Worm (Caenorhabditis elegans) whole organism, L4 larva: ENCODE data around the gene clec-57.

ENCODE experiments used
- F26F4.8 ChIP-seq: fragments of 200-800 bp; sonication (Bioruptor generic); conservative IDR thresholded peaks from 2 replicates; pipeline ENCODE4 v1.3.6; 2022; ENCODE audit warnings: missing genetic modification characterization, missing compliant biosample characterization
- F49E8.2 ChIP-seq: sonication (generic microtip); optimal IDR thresholded peaks from 2 replicates; lab custom pipeline; 2016; ENCODE audit warnings: missing compliant biosample characterization, mild to moderate bottlenecking, missing genetic modification characterization, borderline replicate concordance
- Y5F2A.4 ChIP-seq: fragments of 200-800 bp; sonication (Bioruptor generic); optimal IDR thresholded peaks from 2 replicates; lab custom pipeline; 2018; ENCODE audit warnings: mild to moderate bottlenecking, missing genetic modification characterization, missing compliant biosample characterization
- aha-1 ChIP-seq: fragments of 150-350 bp; peaks from one replicate; lab custom pipeline; 2014; ENCODE audit warnings: missing biosample characterization, missing genetic modification characterization
- arid-1 ChIP-seq: fragments of 200-800 bp; sonication (Bioruptor generic); conservative IDR thresholded peaks from 2 replicates; pipeline ENCODE4 v1.3.6; 2022; ENCODE audit warnings: missing genetic modification reagents, missing genetic modification characterization, missing compliant biosample characterization
- ceh-44 ChIP-seq: fragments of 200-800 bp; sonication (Bioruptor generic); IDR thresholded peaks from 2 replicates; pipeline ENCODE4 v1.3.6; 2022; ENCODE audit warnings: missing genetic modification reagents, missing genetic modification characterization, missing compliant biosample characterization
- daf-16 ChIP-seq, 3 experiments: sonication (generic microtip); optimal IDR thresholded peaks; 2 replicates each; lab custom pipeline; 2016 to 2017; ENCODE audit warnings: missing genetic modification characterization in 3 of 3, missing genetic modification reagents in 3 of 3, mild to moderate bottlenecking in 2 of 3, missing compliant biosample characterization in 2 of 3, missing biosample characterization in 1 of 3, moderate library complexity in 1 of 3
- dpl-1 ChIP-seq: fragments of 150-350 bp; optimal IDR thresholded peaks from 2 replicates; lab custom pipeline; 2014; ENCODE audit warnings: missing biosample characterization, missing genetic modification reagents, missing genetic modification characterization
- duxl-1 ChIP-seq: sonication (generic microtip); optimal IDR thresholded peaks from 2 replicates; lab custom pipeline; 2016; ENCODE audit warnings: mild to moderate bottlenecking, missing genetic modification characterization, moderate library complexity, missing compliant biosample characterization; ENCODE audit not compliant: poor library complexity
- hlh-11 ChIP-seq: fragments of 200-800 bp; sonication (Bioruptor generic); optimal IDR thresholded peaks from 2 replicates; lab custom pipeline; 2018; ENCODE audit warnings: mild to moderate bottlenecking, missing genetic modification characterization, missing compliant biosample characterization
- lin-13 ChIP-seq: fragments of 150-350 bp; optimal IDR thresholded peaks from 2 replicates; lab custom pipeline; 2014; ENCODE audit warnings: missing biosample characterization, missing genetic modification reagents, missing genetic modification characterization
- lin-39 ChIP-seq: fragments of 150-350 bp; optimal IDR thresholded peaks from 2 replicates; lab custom pipeline; 2014; ENCODE audit warnings: missing biosample characterization, missing genetic modification reagents, missing genetic modification characterization
- mes-2 ChIP-seq: sonication (generic microtip); optimal IDR thresholded peaks from 2 replicates; lab custom pipeline; 2016; ENCODE audit warnings: missing genotype, mild to moderate bottlenecking, missing genetic modification characterization, missing compliant biosample characterization; ENCODE audit not compliant: poor library complexity, severe bottlenecking
- mxl-2 ChIP-seq: fragments of 200-800 bp; sonication (Bioruptor generic); conservative IDR thresholded peaks from 2 replicates; pipeline ENCODE4 v1.3.6; 2022; ENCODE audit warnings: missing genetic modification reagents, missing genetic modification characterization, missing compliant biosample characterization
- mxl-3 ChIP-seq: fragments of 200-800 bp; sonication (Bioruptor generic); optimal IDR thresholded peaks from 2 replicates; lab custom pipeline; 2018; ENCODE audit warnings: mild to moderate bottlenecking, missing genetic modification characterization, missing compliant biosample characterization
- nhr-10 ChIP-seq: fragments of 150-350 bp; optimal IDR thresholded peaks from 2 replicates; lab custom pipeline; 2014; ENCODE audit warnings: missing biosample characterization, missing genetic modification characterization
- nhr-6 ChIP-seq: fragments of 150-350 bp; optimal IDR thresholded peaks from 2 replicates; lab custom pipeline; 2014; ENCODE audit warnings: missing biosample characterization, missing genetic modification characterization
- nhr-76 ChIP-seq: fragments of 150-350 bp; optimal IDR thresholded peaks from 2 replicates; lab custom pipeline; 2014; ENCODE audit warnings: missing biosample characterization, missing genetic modification characterization
- php-3 ChIP-seq: fragments of 200-800 bp; sonication (Bioruptor generic); IDR thresholded peaks from 2 replicates; pipeline ENCODE4 v1.3.6; 2022; ENCODE audit warnings: missing genetic modification reagents, missing genetic modification characterization, missing compliant biosample characterization
- set-16 ChIP-seq: fragments of 200-800 bp; sonication (Bioruptor generic); IDR thresholded peaks from 2 replicates; pipeline ENCODE4 v1.3.6; 2022; ENCODE audit warnings: missing genetic modification reagents, missing genetic modification characterization, missing compliant biosample characterization
- snpc-1.2 ChIP-seq: fragments of 200-800 bp; sonication (Bioruptor generic); IDR thresholded peaks from 2 replicates; pipeline ENCODE4 v1.3.6; 2022; ENCODE audit warnings: missing genetic modification reagents, missing genetic modification characterization, missing compliant biosample characterization
- spr-3 ChIP-seq: fragments of 200-800 bp; sonication (Bioruptor generic); optimal IDR thresholded peaks from 2 replicates; lab custom pipeline; 2018; ENCODE audit warnings: mild to moderate bottlenecking, missing genetic modification characterization, missing compliant biosample characterization
- unc-130 ChIP-seq: sonication (generic microtip); optimal IDR thresholded peaks from 2 replicates; lab custom pipeline; 2016; ENCODE audit warnings: missing genetic modification reagents, missing genetic modification characterization, missing compliant biosample characterization
- unc-62 ChIP-seq, 3 experiments: fragments of 150-350 bp in 1 of 3; sonication (generic microtip); optimal IDR thresholded peaks in 2 of 3; peaks in 1 of 3; 1 replicate in 1 of 3; 2 replicates in 2 of 3; lab custom pipeline; 2014 to 2017; ENCODE audit warnings: missing biosample characterization in 3 of 3, missing genetic modification characterization in 3 of 3, missing genetic modification reagents in 3 of 3, missing genotype in 1 of 3

clec-57 gene

ce11 chrV:14436195-14436594, 32.8 kb upstream of the clec-57 start:
- TF ChIP-seq php-3 (GFP tag; lab: Robert Waterston, UW) (no peak), arid-1 (GFP tag; lab: Robert Waterston, UW) (no peak), dpl-1 (GFP tag; lab: Kevin White, UChicago) (no peak), unc-130 (GFP tag; lab: Kevin White, UChicago) (no peak), mxl-3 (no peak), F26F4.8 (GFP tag; lab: Robert Waterston, UW) (no peak), duxl-1 (tag; lab: Kevin White, UChicago) (no peak), snpc-1.2 (GFP tag; lab: Robert Waterston, UW) (no peak), ceh-44 (GFP tag; lab: Robert Waterston, UW) (no peak), nhr-76 (no peak), hlh-11 (tag; lab: Kevin White, UChicago) (no peak), Y5F2A.4 (no peak), nhr-6 (no peak)

DNA sequence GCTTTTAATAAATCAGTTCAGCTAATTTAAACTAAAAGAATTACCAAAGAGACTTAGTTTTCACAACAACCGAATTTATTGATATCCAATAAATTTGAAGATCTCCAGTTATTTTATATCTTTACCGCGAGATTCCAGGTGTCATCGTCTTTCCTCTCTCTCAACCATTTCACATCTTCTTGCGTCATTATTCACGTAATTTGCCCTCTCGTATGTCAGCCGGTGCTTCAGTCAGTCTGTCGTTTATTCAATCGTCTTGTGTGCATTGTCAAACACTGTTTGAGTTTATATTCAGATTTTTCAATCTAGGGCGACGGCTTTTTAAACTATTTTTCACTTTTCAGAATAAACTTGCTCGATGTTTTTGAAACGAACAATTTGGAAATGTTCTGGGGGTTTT, 31.7 kb upstream of the clec-57 start:
- no peak for TF ChIP-seq mxl-2 (GFP tag; lab: Robert Waterston, UW)
- TF ChIP-seq nhr-10 (tag; lab: Kevin White, UChicago): no peak
- no peak for TF ChIP-seq F26F4.8 (GFP tag; lab: Robert Waterston, UW)
- peak; percentile 11 for TF ChIP-seq aha-1
- TF ChIP-seq, all 104 proteins: peak for 1

DNA sequence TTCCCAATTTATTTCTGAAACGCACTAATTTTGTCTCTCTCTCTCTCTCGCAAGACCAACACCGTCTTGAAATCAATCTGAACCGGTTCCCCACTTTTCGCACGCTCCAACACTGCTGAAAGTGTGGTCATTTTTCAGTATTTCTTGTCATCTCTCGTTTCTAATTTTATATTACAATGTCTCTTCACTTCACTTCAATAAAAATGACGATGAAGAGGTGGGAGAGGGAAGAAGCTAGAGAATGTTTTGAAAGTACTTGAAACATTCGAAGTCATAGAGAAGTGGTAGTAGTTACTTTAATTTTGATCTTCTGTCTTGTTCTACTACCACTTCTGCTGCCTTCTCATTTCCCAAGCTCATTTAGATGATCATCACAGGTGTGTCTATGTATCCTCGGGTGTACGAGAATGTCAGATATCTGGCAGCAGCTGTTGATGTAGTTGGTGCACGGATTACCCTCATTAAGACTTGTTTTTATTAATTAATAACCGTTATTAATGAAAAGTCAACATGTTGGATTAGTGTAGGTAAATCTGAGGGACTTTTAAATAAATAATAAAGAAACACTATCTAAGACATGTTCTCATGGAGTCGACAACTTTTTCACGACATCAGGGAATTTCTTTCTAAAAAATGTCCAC, 30.8 kb upstream of the clec-57 start:
- TF ChIP-seq aha-1 (peak; percentile 91), lin-39 (tag; lab: Kevin White, UChicago) (no peak), unc-62 (GFP tag; optimal IDR thresholded peaks at IDR 0.05 in 1 of 2; lab: Kevin White, UChicago) (peak in 1 of 2 experiments; percentile 57), unc-62 (tag; optimal IDR thresholded peaks at IDR 0.05; lab: Kevin White, UChicago) (no peak)

DNA sequence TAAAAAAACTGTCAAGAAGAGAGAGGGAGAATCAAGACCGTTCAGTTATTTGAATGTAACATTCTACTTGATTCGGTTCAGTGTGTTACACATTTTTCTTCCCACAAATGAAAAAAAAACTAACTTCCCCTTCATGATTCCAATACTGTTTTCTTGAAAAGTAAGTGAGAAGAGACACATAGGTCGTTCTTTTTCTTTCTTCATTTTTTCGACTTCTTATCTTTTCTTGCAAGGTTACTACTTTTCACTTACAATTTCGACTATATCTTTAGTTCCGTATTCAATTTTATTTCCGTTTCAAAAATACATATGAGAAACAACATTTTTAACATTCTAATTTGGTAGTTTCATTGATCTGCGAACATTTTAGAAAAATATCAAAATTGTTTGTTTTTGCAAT, 29.8 kb upstream of the clec-57 start:
- TF ChIP-seq hlh-11 (tag; lab: Kevin White, UChicago) (no peak), spr-3 (GFP tag; lab: Kevin White, UChicago) (no peak), F49E8.2 (no peak), lin-39 (tag; lab: Kevin White, UChicago) (no peak), unc-62 (GFP tag; optimal IDR thresholded peaks at IDR 0.05 in 1 of 2; lab: Kevin White, UChicago) (peak in 1 of 2 experiments; percentile 97), unc-62 (tag; optimal IDR thresholded peaks at IDR 0.05; lab: Kevin White, UChicago) (no peak), mxl-3 (no peak), aha-1 (peak; percentile 55)

DNA sequence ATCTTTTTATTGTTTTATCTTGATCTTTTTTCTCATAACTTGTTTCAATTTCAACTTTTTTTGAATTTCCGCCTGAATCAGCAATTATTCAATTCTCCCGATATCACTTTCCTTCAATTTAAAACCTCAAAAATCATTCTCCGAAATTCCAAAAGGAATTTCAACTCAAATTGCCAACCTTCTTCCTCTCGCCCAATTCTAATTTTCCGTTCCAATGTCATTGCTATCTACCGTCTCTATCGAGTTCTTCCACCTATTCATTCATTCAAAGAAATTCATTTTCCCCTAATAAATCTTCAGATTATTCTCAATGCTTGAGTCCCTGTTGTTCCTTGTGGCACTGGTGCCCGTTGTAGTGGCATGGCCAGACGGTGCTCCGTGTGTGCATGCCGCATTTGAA, 28.2 kb upstream of the clec-57 start, which contains the start of gene F23B12.4:
TSS of gene F23B12.4 (plus strand) at position 301 of the 400 bp plus-strand sequence.
- no peak for TF ChIP-seq lin-13 (GFP tag; lab: Kevin White, UChicago)

ce11 chrV:14443471-14444015, 25.5 kb upstream of the clec-57 start:
- peak; percentile 53 for TF ChIP-seq mes-2
- TF ChIP-seq, all 104 proteins: peak for 1; not testable (repeated sequence) for 103

DNA sequence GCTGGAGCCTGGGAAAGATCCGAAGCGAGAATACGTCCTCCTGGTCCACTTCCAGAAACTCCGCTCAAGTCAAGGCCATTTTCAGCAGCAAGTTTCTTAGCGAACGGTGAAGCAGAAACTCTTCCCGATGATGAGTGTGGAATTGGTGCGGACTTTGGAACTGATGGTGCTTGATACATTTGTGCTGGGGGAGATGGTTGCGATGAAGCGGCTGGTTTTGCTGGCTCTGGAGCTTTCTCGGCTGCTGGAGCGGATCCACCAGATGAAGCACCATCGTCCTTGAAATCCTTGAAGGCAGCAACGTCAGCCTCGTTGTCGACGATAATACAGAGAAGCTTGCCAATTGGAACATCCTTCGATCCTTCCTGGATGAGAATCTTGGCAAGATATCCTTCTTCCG, 22.6 kb upstream of the clec-57 start:
- TF ChIP-seq set-16 (GFP tag; lab: Robert Waterston, UW) (peak; percentile 51), daf-16 (GFP tag; optimal IDR thresholded peaks at IDR 0.05; lab: Kevin White, UChicago) (no peak), daf-16 (tag; optimal IDR thresholded peaks at IDR 0.05; lab: Kevin White, UChicago) (no peak)
